Fruit fly (Drosophila melanogaster): ENCODE measurements around the gene CARPB.

DNA sequence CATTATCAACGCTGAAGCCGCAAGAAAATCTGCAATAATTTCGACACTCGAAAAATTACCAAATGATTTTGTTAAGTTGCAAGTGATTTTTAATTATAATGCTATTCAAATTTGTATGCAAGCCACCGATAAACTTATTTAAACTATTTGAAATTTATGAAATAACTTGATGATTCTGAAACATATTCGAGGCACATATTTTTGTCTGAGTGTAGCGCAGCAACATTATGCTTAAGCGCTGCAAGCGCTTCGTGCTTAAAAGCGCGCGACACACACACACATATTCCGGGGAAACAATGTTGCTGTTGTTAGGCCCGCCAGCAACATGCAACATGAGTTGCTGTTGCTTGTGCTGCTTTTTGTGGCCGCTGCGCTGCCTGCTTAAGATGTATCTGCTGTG, 44.5 kb upstream of the CARPB start:
- TF ChIP-seq usp (GFP tag; optimal IDR thresholded peaks at IDR 0.05) (no peak), lola (GFP tag; optimal IDR thresholded peaks at IDR 0.05) (no peak), Hnf4 (GFP tag; optimal IDR thresholded peaks at IDR 0.05) (no peak), Mio (GFP tag; optimal IDR thresholded peaks at IDR 0.05) (no peak), brk (GFP tag; optimal IDR thresholded peaks at IDR 0.05) (no peak)
